Worm (Caenorhabditis elegans): ENCODE results near the gene vha-8.

Gene vha-8

ce11 chrIV:6747652-6748051 lies 43.2 kb upstream of the vha-8 start:
- TF ChIP-seq fkh-6 (tag; optimal IDR thresholded peaks at IDR 0.05) (peak; percentile 28), C08G9.2 (tag; optimal IDR thresholded peaks at IDR 0.05) (peak; percentile 83), nhr-232 (tag; optimal IDR thresholded peaks at IDR 0.05) (no peak), ceh-2 (tag; optimal IDR thresholded peaks at IDR 0.05) (peak; percentile 76), lim-6 (tag; optimal IDR thresholded peaks at IDR 0.05) (no peak), ref-2 (tag; optimal IDR thresholded peaks at IDR 0.05) (peak; percentile 30), pqm-1 (tag; optimal IDR thresholded peaks at IDR 0.05) (no peak), ceh-31 (tag; optimal IDR thresholded peaks at IDR 0.05) (peak; percentile 84), rnt-1 (tag; optimal IDR thresholded peaks at IDR 0.05) (peak; percentile 15), ceh-9 (tag; optimal IDR thresholded peaks at IDR 0.05) (no peak), tbx-7 (tag; optimal IDR thresholded peaks at IDR 0.05) (peak; percentile 62), elt-2 (tag; optimal IDR thresholded peaks at IDR 0.05) (peak; percentile 1), ets-4 (tag; optimal IDR thresholded peaks at IDR 0.05) (peak; percentile 70), eyg-1 (tag; optimal IDR thresholded peaks at IDR 0.05) (no peak), tbx-2 (tag; optimal IDR thresholded peaks at IDR 0.05) (peak; percentile 85), zip-5 (tag; optimal IDR thresholded peaks at IDR 0.05) (peak; percentile 59), Y22D7AL.16 (tag; optimal IDR thresholded peaks at IDR 0.05) (no peak), syd-9 (tag; optimal IDR thresholded peaks at IDR 0.05) (no peak)

- TF ChIP-seq sox-2 (GFP tag; IDR thresholded peaks at IDR 0.05) (no peak), ahr-1 (tag; optimal IDR thresholded peaks at IDR 0.05) (no peak), C08G9.2 (tag; optimal IDR thresholded peaks at IDR 0.05) (no peak), npax-4 (tag; optimal IDR thresholded peaks at IDR 0.05) (no peak)
Observed at ce11 chrIV:6748491-6748890, 42.4 kb upstream of the vha-8 start, which contains the start of gene lin-45. Gene lin-45, minus strand, starts transcription at chrIV:6748572.

ce11 chrIV:6750117-6750516 lies 40.8 kb upstream of the vha-8 start:
- TF ChIP-seq ceh-18 (tag; optimal IDR thresholded peaks at IDR 0.05) (no peak), ceh-22 (tag; optimal IDR thresholded peaks at IDR 0.05) (no peak), fkh-10 (GFP tag; optimal IDR thresholded peaks at IDR 0.05) (no peak), ceh-45 (GFP tag; IDR thresholded peaks at IDR 0.05) (no peak), gmeb-2 (tag; optimal IDR thresholded peaks at IDR 0.05) (no peak), odd-2 (tag; optimal IDR thresholded peaks at IDR 0.05) (no peak), ceh-6 (GFP tag; optimal IDR thresholded peaks at IDR 0.05) (no peak), ama-1 (optimal IDR thresholded peaks at IDR 0.05) (no peak), ceh-14 (tag; optimal IDR thresholded peaks at IDR 0.05) (no peak)

- TF ChIP-seq nhr-232 (tag; optimal IDR thresholded peaks at IDR 0.05) (no peak), hlh-15 (tag; optimal IDR thresholded peaks at IDR 0.05) (no peak), ztf-16 (tag; optimal IDR thresholded peaks at IDR 0.05) (no peak), ceh-48 (tag; optimal IDR thresholded peaks at IDR 0.05) (no peak), ceh-30 (tag; optimal IDR thresholded peaks at IDR 0.05) (no peak), ttx-3 (tag; optimal IDR thresholded peaks at IDR 0.05) (no peak), unc-55 (GFP tag; optimal IDR thresholded peaks at IDR 0.05) (no peak), hlh-6 (tag; optimal IDR thresholded peaks at IDR 0.05) (no peak)
Observed at ce11 chrIV:6751213-6751612, 39.7 kb upstream of the vha-8 start.

ce11 chrIV:6756374-6756773 lies 34.5 kb upstream of the vha-8 start:
- TF ChIP-seq nhr-232 (tag; optimal IDR thresholded peaks at IDR 0.05) (peak; percentile 67), eyg-1 (tag; optimal IDR thresholded peaks at IDR 0.05) (peak; percentile 50), pat-9 (tag; optimal IDR thresholded peaks at IDR 0.05) (peak; percentile 73), sox-4 (tag; optimal IDR thresholded peaks at IDR 0.05) (peak; percentile 85), elt-4 (tag; optimal IDR thresholded peaks at IDR 0.05) (no peak), ceh-14 (tag; optimal IDR thresholded peaks at IDR 0.05) (peak; percentile 92), zip-5 (tag; optimal IDR thresholded peaks at IDR 0.05) (peak; percentile 50), hlh-8 (tag; optimal IDR thresholded peaks at IDR 0.05) (peak; percentile 82), ceh-31 (tag; optimal IDR thresholded peaks at IDR 0.05) (peak; percentile 92), npax-4 (tag; optimal IDR thresholded peaks at IDR 0.05) (peak; percentile 54), hlh-6 (tag; optimal IDR thresholded peaks at IDR 0.05) (peak; percentile 90), Y22D7AL.16 (tag; optimal IDR thresholded peaks at IDR 0.05) (peak; percentile 58), hlh-13 (GFP tag; optimal IDR thresholded peaks at IDR 0.05) (no peak), fkh-10 (GFP tag; optimal IDR thresholded peaks at IDR 0.05) (peak; percentile 22), sdc-2 (tag; optimal IDR thresholded peaks at IDR 0.05) (peak; percentile 73), K09A11.1 (tag; optimal IDR thresholded peaks at IDR 0.05; ENCODE audit: insufficient read depth) (peak; percentile 83), ceh-34 (tag; optimal IDR thresholded peaks at IDR 0.05) (peak; percentile 86), unc-55 (GFP tag; optimal IDR thresholded peaks at IDR 0.05) (no peak), K02D7.2 (tag; optimal IDR thresholded peaks at IDR 0.05) (peak; percentile 78), F13H6.1 (tag; optimal IDR thresholded peaks at IDR 0.05) (peak; percentile 86), ref-2 (tag; optimal IDR thresholded peaks at IDR 0.05) (peak; percentile 85)
